Worm (Caenorhabditis elegans): ENCODE data around the gene Y97E10AR.4.

Y97E10AR.4 gene

DNA sequence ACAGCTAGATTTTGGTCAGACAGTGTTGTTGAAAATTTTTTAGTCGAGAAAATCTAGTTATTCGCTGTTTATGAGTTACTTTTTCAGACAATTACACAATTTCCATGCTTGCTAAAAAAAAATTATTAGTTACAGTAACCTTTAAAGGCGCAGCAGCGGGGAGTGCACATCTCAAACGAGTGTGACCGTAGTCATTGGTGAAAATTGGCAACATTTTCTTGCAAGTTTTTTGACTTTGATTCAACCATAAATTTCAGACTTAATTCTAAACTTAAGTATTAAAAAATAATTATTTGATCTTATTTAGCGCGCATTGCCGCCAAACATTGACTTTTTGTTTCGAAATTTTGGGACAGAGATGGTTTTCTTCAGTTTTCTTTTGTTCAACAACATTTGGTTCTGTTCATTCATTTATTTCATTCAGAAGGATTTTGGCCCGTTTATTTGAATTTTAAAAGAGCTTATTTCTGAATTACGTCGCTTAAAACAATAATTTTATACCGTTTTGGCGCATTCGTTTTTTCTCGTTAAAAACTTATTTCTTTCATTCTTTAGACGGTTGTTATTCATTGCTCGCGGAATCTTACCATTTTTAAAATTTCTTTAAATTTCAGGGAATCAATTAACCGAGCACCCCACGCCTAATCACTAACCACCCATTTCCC lies 18.9 kb upstream of the Y97E10AR.4 start, which contains the start of gene oma-2:
Gene oma-2, plus strand, starts transcription at position 615 of the 665 bp plus-strand sequence.
- no peak for TF ChIP-seq him-1 (tag; optimal IDR thresholded peaks at IDR 0.05)
- TF ChIP-seq nhr-179 (tag; optimal IDR thresholded peaks at IDR 0.05), result no peak
- no peak for TF ChIP-seq snpc-4 (GFP tag; optimal IDR thresholded peaks at IDR 0.05)
- peak in 1 of 4 experiments; percentile 39 for TF ChIP-seq snpc-4 (tag; optimal IDR thresholded peaks at IDR 0.05)
- TF ChIP-seq lir-1 (GFP tag; conservative IDR thresholded peaks at IDR 0.05), result no peak
- peak; percentile 36 for TF ChIP-seq dpl-1 (GFP tag; optimal IDR thresholded peaks at IDR 0.05)
- no peak for TF ChIP-seq T26A5.8 (tag; optimal IDR thresholded peaks at IDR 0.05)
- no peak for TF ChIP-seq hlh-12 (tag; optimal IDR thresholded peaks at IDR 0.05)
- peak; percentile 49 for TF ChIP-seq rcor-1 (GFP tag; IDR thresholded peaks at IDR 0.05)
- no peak for TF ChIP-seq B0035.1 (tag; optimal IDR thresholded peaks at IDR 0.05)
- TF ChIP-seq C17E4.6 (GFP tag; IDR thresholded peaks at IDR 0.05), result no peak
- TF ChIP-seq fkh-3 (tag; optimal IDR thresholded peaks at IDR 0.05), result no peak
- no peak for TF ChIP-seq ceh-79 (tag; optimal IDR thresholded peaks at IDR 0.05)
- no peak for TF ChIP-seq unc-62 (GFP tag; optimal IDR thresholded peaks at IDR 0.05)
- TF ChIP-seq ztf-22 (GFP tag; optimal IDR thresholded peaks at IDR 0.05), result no peak
- no peak for TF ChIP-seq F10E7.11 (tag; optimal IDR thresholded peaks at IDR 0.05)
- no peak for TF ChIP-seq lin-40 (tag; optimal IDR thresholded peaks at IDR 0.05)
- TF ChIP-seq lag-1 (GFP tag; IDR thresholded peaks at IDR 0.05), result no peak
- TF ChIP-seq aptf-2 (GFP tag; conservative IDR thresholded peaks at IDR 0.05), result no peak
- no peak for TF ChIP-seq zfh-2 (GFP tag; conservative IDR thresholded peaks at IDR 0.05)
- TF ChIP-seq let-607 (tag; optimal IDR thresholded peaks at IDR 0.05), result no peak
- no peak for TF ChIP-seq B0336.3 (GFP tag; IDR thresholded peaks at IDR 0.05)
- TF ChIP-seq Y95B8A.8 (GFP tag; IDR thresholded peaks at IDR 0.05), result 0 out of 2 replicates have a peak, but pooled peaks have one; percentile 47
- TF ChIP-seq tlf-1 (GFP tag; optimal IDR thresholded peaks at IDR 0.05), result peak; percentile 45
- peak; percentile 28 for TF ChIP-seq tbp1 (GFP tag; optimal IDR thresholded peaks at IDR 0.05)
- no peak for TF ChIP-seq mel-28 (tag; optimal IDR thresholded peaks at IDR 0.05; ENCODE audit: borderline replicate concordance)
- TF ChIP-seq xnd-1 (tag; optimal IDR thresholded peaks at IDR 0.05), result peak; percentile 89
- no peak for TF ChIP-seq B0261.1 (tag; optimal IDR thresholded peaks at IDR 0.05)
- TF ChIP-seq F33H1.4 (GFP tag; IDR thresholded peaks at IDR 0.05), result peak; percentile 87
- TF ChIP-seq ztf-18 (tag; optimal IDR thresholded peaks at IDR 0.05), result peak; percentile 37
- peak; percentile 62 for TF ChIP-seq snpc-1.3 (tag; optimal IDR thresholded peaks at IDR 0.05; ENCODE audit: insufficient read depth)
- TF ChIP-seq rec-8 (tag; optimal IDR thresholded peaks at IDR 0.05), result no peak
- TF ChIP-seq ceh-27 (GFP tag; optimal IDR thresholded peaks at IDR 0.05), result no peak
- no peak for TF ChIP-seq bed-2 (GFP tag; IDR thresholded peaks at IDR 0.05)
- TF ChIP-seq nfya-2 (GFP tag; IDR thresholded peaks at IDR 0.05), result no peak
- TF ChIP-seq hmg-20 (GFP tag; IDR thresholded peaks at IDR 0.05), result no peak
- no peak for TF ChIP-seq atf-7 (tag; optimal IDR thresholded peaks at IDR 0.05)
- TF ChIP-seq unc-130 (GFP tag; optimal IDR thresholded peaks at IDR 0.05), result no peak
- no peak for TF ChIP-seq hlh-26 (GFP tag; conservative IDR thresholded peaks at IDR 0.05)
- TF ChIP-seq athp-1 (tag; optimal IDR thresholded peaks at IDR 0.05), result no peak
- TF ChIP-seq ZK185.1 (tag; optimal IDR thresholded peaks at IDR 0.05; ENCODE audit: poor library complexity, severe bottlenecking), result peak; percentile 18
- peak; percentile 26 for TF ChIP-seq F23B12.7 (tag; optimal IDR thresholded peaks at IDR 0.05; ENCODE audit: insufficient read depth)
- TF ChIP-seq egrh-3 (GFP tag; IDR thresholded peaks at IDR 0.05), result no peak
- TF ChIP-seq Y79H2A.3 (GFP tag; conservative IDR thresholded peaks at IDR 0.05), result no peak
- no peak for TF ChIP-seq nfya-1 (tag; optimal IDR thresholded peaks at IDR 0.05; ENCODE audit: borderline replicate concordance, insufficient read depth)
- no peak for TF ChIP-seq ceh-100 (GFP tag; IDR thresholded peaks at IDR 0.05)
- TF ChIP-seq ets-4 (GFP tag; optimal IDR thresholded peaks at IDR 0.05), result no peak
